Worm (Caenorhabditis elegans): ENCODE measurements around the gene ubxn-6.

DNA sequence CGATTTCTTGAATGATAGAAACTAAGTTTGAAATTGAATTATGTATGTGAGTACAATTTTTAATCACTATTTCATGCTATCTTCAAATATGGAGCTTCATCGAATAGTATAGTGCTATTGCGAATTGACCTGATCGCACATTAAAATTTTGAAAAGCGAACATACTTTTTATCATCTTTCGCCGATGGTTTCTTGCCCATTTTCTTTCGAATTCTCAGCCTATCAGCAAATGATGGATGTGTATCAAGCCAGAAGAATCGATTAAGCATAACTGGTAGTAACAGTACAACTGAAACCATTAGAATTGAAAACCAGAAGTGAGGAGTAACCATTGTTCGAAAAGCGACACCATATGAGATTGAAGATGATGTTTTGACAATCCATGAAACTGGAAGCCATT, 20.3 kb upstream of the ubxn-6 start:
- TF ChIP-seq eyg-1 (tag; optimal IDR thresholded peaks at IDR 0.05) (no peak), ceh-34 (tag; optimal IDR thresholded peaks at IDR 0.05) (no peak), ama-1 (optimal IDR thresholded peaks at IDR 0.05) (no peak), ceh-48 (tag; optimal IDR thresholded peaks at IDR 0.05) (no peak), pqm-1 (tag; optimal IDR thresholded peaks at IDR 0.05) (no peak)

Measured in whole organism, late embryonic.